Worm (Caenorhabditis elegans) whole organism, late embryonic: Measurements from ENCODE around the gene nlp-22.

Experiments used
- C08G9.2 ChIP-seq: sonication (generic microtip); optimal IDR thresholded peaks from 2 replicates; lab custom pipeline; 2016; ENCODE audit warnings: mild to moderate bottlenecking, missing genetic modification characterization, moderate library complexity, missing compliant biosample characterization
- K02D7.2 ChIP-seq: sonication (generic microtip); optimal IDR thresholded peaks from 2 replicates; lab custom pipeline; 2017; ENCODE audit warnings: mild to moderate bottlenecking, missing genetic modification characterization, missing compliant biosample characterization
- K09A11.1 ChIP-seq: sonication (generic microtip); optimal IDR thresholded peaks from 2 replicates; lab custom pipeline; 2017; ENCODE audit warnings: antibody characterized with exemption, mild to moderate bottlenecking, missing genetic modification characterization, missing compliant biosample characterization; ENCODE audit not compliant: insufficient read depth
- ahr-1 ChIP-seq: sonication (generic microtip); optimal IDR thresholded peaks from 2 replicates; lab custom pipeline; 2016; ENCODE audit warnings: missing genetic modification characterization, missing compliant biosample characterization
- ama-1 ChIP-seq: fragments of 150-350 bp; optimal IDR thresholded peaks from 2 replicates; lab custom pipeline; 2014
- ceh-22 ChIP-seq: sonication (generic microtip); optimal IDR thresholded peaks from 2 replicates; lab custom pipeline; 2017; ENCODE audit warnings: missing biosample characterization, missing genetic modification characterization
- ceh-31 ChIP-seq: sonication (generic microtip); optimal IDR thresholded peaks from 2 replicates; lab custom pipeline; 2016; ENCODE audit warnings: missing genetic modification characterization, missing compliant biosample characterization
- ceh-34 ChIP-seq: sonication (generic microtip); optimal IDR thresholded peaks from 2 replicates; lab custom pipeline; 2016; ENCODE audit warnings: mild to moderate bottlenecking, missing genetic modification characterization, missing compliant biosample characterization
- ceh-45 ChIP-seq: fragments of 200-800 bp; sonication (Bioruptor generic); IDR thresholded peaks from 2 replicates; pipeline ENCODE4 v1.3.6; 2022; ENCODE audit warnings: missing genetic modification reagents, missing genetic modification characterization, missing compliant biosample characterization
- ceh-6 ChIP-seq: fragments of 200-800 bp; sonication (Bioruptor generic); optimal IDR thresholded peaks from 2 replicates; lab custom pipeline; 2018; ENCODE audit warnings: mild to moderate bottlenecking, missing genetic modification characterization, missing compliant biosample characterization
- che-1 ChIP-seq: sonication (generic microtip); optimal IDR thresholded peaks from 2 replicates; lab custom pipeline; 2016; ENCODE audit warnings: mild to moderate bottlenecking, missing genetic modification characterization, missing compliant biosample characterization
- dmd-4 ChIP-seq: sonication (generic microtip); optimal IDR thresholded peaks from 2 replicates; lab custom pipeline; 2016; ENCODE audit warnings: borderline replicate concordance, missing genetic modification characterization, missing compliant biosample characterization
- dve-1 ChIP-seq: sonication (generic microtip); optimal IDR thresholded peaks from 2 replicates; lab custom pipeline; 2017; ENCODE audit warnings: antibody characterized with exemption, mild to moderate bottlenecking, missing genetic modification characterization, missing compliant biosample characterization
- elt-2 ChIP-seq: sonication (generic microtip); optimal IDR thresholded peaks from 2 replicates; lab custom pipeline; 2016; ENCODE audit warnings: missing genetic modification reagents, missing genetic modification characterization, missing compliant biosample characterization
- ets-4 ChIP-seq: sonication (generic microtip); optimal IDR thresholded peaks from 2 replicates; lab custom pipeline; 2016; ENCODE audit warnings: missing genetic modification characterization, missing compliant biosample characterization
- eyg-1 ChIP-seq: sonication (generic microtip); optimal IDR thresholded peaks from 2 replicates; lab custom pipeline; 2016; ENCODE audit warnings: missing genotype, missing genetic modification characterization, missing compliant biosample characterization
- fax-1 ChIP-seq: sonication (generic microtip); optimal IDR thresholded peaks from 2 replicates; lab custom pipeline; 2016; ENCODE audit warnings: missing genotype, missing genetic modification characterization, missing compliant biosample characterization
- fkh-6 ChIP-seq: sonication (generic microtip); optimal IDR thresholded peaks from 2 replicates; lab custom pipeline; 2016; ENCODE audit warnings: missing genetic modification characterization, missing compliant biosample characterization
- gmeb-2 ChIP-seq: sonication (generic microtip); optimal IDR thresholded peaks from 2 replicates; lab custom pipeline; 2016; ENCODE audit warnings: missing genetic modification characterization, inconsistent platforms, missing compliant biosample characterization
- hlh-13 ChIP-seq: fragments of 200-800 bp; sonication (Bioruptor generic); optimal IDR thresholded peaks from 2 replicates; lab custom pipeline; 2018; ENCODE audit warnings: mild to moderate bottlenecking, missing genetic modification characterization, missing compliant biosample characterization
- hlh-30 ChIP-seq: sonication (generic microtip); optimal IDR thresholded peaks from 2 replicates; lab custom pipeline; 2017; ENCODE audit warnings: antibody characterized with exemption, missing genetic modification characterization, missing compliant biosample characterization; ENCODE audit not compliant: insufficient read depth
- hlh-6 ChIP-seq: sonication (generic microtip); optimal IDR thresholded peaks from 2 replicates; lab custom pipeline; 2016; ENCODE audit warnings: missing genotype, missing genetic modification characterization, missing compliant biosample characterization
- hlh-8 ChIP-seq: sonication (generic microtip); optimal IDR thresholded peaks from 2 replicates; lab custom pipeline; 2016; ENCODE audit warnings: missing genotype, missing genetic modification characterization, missing compliant biosample characterization
- lim-6 ChIP-seq: sonication (generic microtip); optimal IDR thresholded peaks from 2 replicates; lab custom pipeline; 2016; ENCODE audit warnings: missing genetic modification characterization, missing compliant biosample characterization
- lin-11 ChIP-seq: fragments of 200-800 bp; sonication (Bioruptor generic); optimal IDR thresholded peaks from 2 replicates; lab custom pipeline; 2018; ENCODE audit warnings: mild to moderate bottlenecking, missing genetic modification characterization, missing compliant biosample characterization
- mec-3 ChIP-seq: sonication (generic microtip); optimal IDR thresholded peaks from 2 replicates; lab custom pipeline; 2016; ENCODE audit warnings: borderline replicate concordance, missing genetic modification characterization, missing compliant biosample characterization
- nhr-232 ChIP-seq: sonication (generic microtip); optimal IDR thresholded peaks from 2 replicates; lab custom pipeline; 2016; ENCODE audit warnings: missing genetic modification characterization, missing compliant biosample characterization
- odd-2 ChIP-seq: sonication (generic microtip); optimal IDR thresholded peaks from 2 replicates; lab custom pipeline; 2017; ENCODE audit warnings: antibody characterized with exemption, mild to moderate bottlenecking, missing genetic modification characterization, missing compliant biosample characterization
- pag-3 ChIP-seq: sonication (generic microtip); optimal IDR thresholded peaks from 2 replicates; lab custom pipeline; 2016; ENCODE audit warnings: missing compliant biosample characterization, missing genetic modification characterization, borderline replicate concordance
- pat-9 ChIP-seq: fragments of 200-800 bp; sonication (Bioruptor generic); optimal IDR thresholded peaks from 2 replicates; lab custom pipeline; 2018; ENCODE audit warnings: mild to moderate bottlenecking, missing genetic modification characterization, moderate library complexity, missing compliant biosample characterization
- pax-1 ChIP-seq: fragments of 150-350 bp; optimal IDR thresholded peaks from 2 replicates; lab custom pipeline; 2014; ENCODE audit warnings: missing biosample characterization, missing genetic modification characterization
- pros-1 ChIP-seq: fragments of 150-350 bp; optimal IDR thresholded peaks from 2 replicates; lab custom pipeline; 2014; ENCODE audit warnings: missing biosample characterization, missing genetic modification reagents, missing genetic modification characterization
- ref-2 ChIP-seq: sonication (generic microtip); optimal IDR thresholded peaks from 2 replicates; lab custom pipeline; 2016; ENCODE audit warnings: missing genetic modification characterization, missing compliant biosample characterization
- rnt-1 ChIP-seq: sonication (generic microtip); optimal IDR thresholded peaks from 2 replicates; lab custom pipeline; 2016; ENCODE audit warnings: missing genetic modification characterization, missing compliant biosample characterization
- sox-4 ChIP-seq: sonication (generic microtip); optimal IDR thresholded peaks from 2 replicates; lab custom pipeline; 2017; ENCODE audit warnings: mild to moderate bottlenecking, missing genetic modification characterization, inconsistent platforms, missing compliant biosample characterization
- syd-9 ChIP-seq: sonication (generic microtip); optimal IDR thresholded peaks from 2 replicates; lab custom pipeline; 2016; ENCODE audit warnings: mild to moderate bottlenecking, missing genetic modification characterization, moderate library complexity, missing compliant biosample characterization
- unc-3 ChIP-seq, 2 experiments: fragments of 200-800 bp in 1 of 2; sonication (Bioruptor generic) in 1 of 2; sonication (generic microtip) in 1 of 2; conservative IDR thresholded peaks in 1 of 2; optimal IDR thresholded peaks in 1 of 2; 2 replicates each; pipeline versions ENCODE4 v1.3.6 to Lab custom; 2016 to 2022; ENCODE audit warnings: missing compliant biosample characterization in 2 of 2, missing genetic modification characterization in 2 of 2, missing genetic modification reagents in 1 of 2
- unc-55 ChIP-seq: sonication (generic microtip); optimal IDR thresholded peaks from 2 replicates; lab custom pipeline; 2017; ENCODE audit warnings: missing biosample characterization, missing genetic modification reagents, missing genetic modification characterization
- unc-86 ChIP-seq: sonication (generic microtip); optimal IDR thresholded peaks from 2 replicates; lab custom pipeline; 2016; ENCODE audit warnings: missing genetic modification characterization, missing compliant biosample characterization
- zip-5 ChIP-seq: sonication (generic microtip); optimal IDR thresholded peaks from 2 replicates; lab custom pipeline; 2016; ENCODE audit warnings: missing genetic modification characterization, missing compliant biosample characterization
- ztf-16 ChIP-seq: sonication (generic microtip); optimal IDR thresholded peaks from 2 replicates; lab custom pipeline; 2017; ENCODE audit warnings: missing genetic modification characterization, missing compliant biosample characterization

Gene nlp-22

DNA sequence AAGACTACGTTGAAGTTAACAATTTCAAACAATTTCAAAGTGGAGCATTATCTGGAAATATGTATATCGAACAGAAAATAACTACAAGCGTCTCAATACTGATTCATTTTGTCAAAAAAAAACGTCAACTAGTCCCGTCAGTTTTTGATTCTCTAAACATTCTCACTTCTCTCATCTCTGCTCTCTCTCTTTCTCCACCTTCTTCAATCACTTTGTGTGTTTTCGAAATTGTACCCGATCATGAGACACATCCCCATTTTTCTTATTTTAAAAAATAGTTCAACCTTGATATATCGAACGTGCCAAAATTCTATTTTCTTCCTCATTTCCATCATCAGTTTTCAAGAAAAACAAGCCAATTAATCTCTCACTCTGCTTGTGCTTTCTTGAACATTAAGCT lies 38.9 kb upstream of the nlp-22 start:
- no peak for TF ChIP-seq mec-3 (tag; lab: Kevin White, UChicago)
- no peak for TF ChIP-seq gmeb-2 (tag; lab: Kevin White, UChicago)
- TF ChIP-seq pat-9 (tag; lab: Kevin White, UChicago): no peak
- TF ChIP-seq unc-86 (tag; lab: Kevin White, UChicago): no peak
- no peak for TF ChIP-seq ref-2
- TF ChIP-seq ama-1 (lab: Kevin White, UChicago): no peak
- no peak for TF ChIP-seq ceh-6 (GFP tag; lab: Kevin White, UChicago)
- no peak for TF ChIP-seq K02D7.2 (tag; lab: Kevin White, UChicago)
- TF ChIP-seq pros-1: no peak
- no peak for TF ChIP-seq fax-1 (tag; lab: Kevin White, UChicago)
- TF ChIP-seq unc-55 (GFP tag; lab: Kevin White, UChicago): no peak
- no peak for TF ChIP-seq fkh-6 (tag; lab: Kevin White, UChicago)
- no peak for TF ChIP-seq dve-1 (tag; lab: Kevin White, UChicago)
- TF ChIP-seq C08G9.2 (tag; lab: Kevin White, UChicago): no peak
- TF ChIP-seq zip-5 (tag; lab: Kevin White, UChicago): no peak
- TF ChIP-seq hlh-6 (tag; lab: Kevin White, UChicago): no peak
- TF ChIP-seq ets-4 (tag; lab: Kevin White, UChicago): no peak
- no peak for TF ChIP-seq ahr-1 (tag; lab: Kevin White, UChicago)

DNA sequence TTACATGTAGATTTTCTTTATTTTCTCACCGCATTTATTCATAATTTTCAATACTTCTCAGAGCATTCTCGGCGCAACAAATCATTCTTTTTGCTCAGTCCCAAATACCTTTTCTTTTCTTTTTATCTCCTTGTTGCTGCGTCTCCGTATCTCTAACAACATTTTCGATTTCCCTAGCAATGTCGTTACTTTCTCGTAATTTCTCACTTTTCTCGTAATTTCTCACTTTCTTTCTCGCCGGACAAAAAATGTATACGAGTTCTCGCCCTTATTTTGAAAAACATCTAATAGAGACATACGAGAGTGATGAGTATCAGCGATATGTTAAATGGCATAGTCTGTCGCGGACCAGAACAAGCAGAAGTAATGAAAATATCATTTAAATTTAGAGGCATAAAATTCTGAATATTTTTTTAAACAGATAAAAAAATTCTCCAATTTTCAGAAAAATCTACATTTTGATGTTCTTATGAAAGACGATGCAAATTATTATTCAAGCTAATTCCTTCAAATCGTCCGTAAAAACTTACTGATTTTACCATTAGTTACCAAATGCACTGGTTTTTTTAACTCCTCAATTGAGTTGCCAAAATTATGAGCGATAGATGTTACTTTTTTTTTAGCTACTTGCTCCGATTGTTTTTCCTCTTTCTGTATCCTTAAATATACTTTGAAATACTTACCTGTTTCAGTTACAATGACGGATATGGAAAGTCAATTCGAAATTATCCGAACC lies 33.6 kb upstream of the nlp-22 start, which contains the start of gene F47G3.3:
Gene F47G3.3, plus strand, starts transcription at position 686 of the 736 bp plus-strand sequence.
- TF ChIP-seq zip-5 (tag; lab: Kevin White, UChicago) (no peak), pat-9 (tag; lab: Kevin White, UChicago) (no peak), rnt-1 (no peak)

DNA sequence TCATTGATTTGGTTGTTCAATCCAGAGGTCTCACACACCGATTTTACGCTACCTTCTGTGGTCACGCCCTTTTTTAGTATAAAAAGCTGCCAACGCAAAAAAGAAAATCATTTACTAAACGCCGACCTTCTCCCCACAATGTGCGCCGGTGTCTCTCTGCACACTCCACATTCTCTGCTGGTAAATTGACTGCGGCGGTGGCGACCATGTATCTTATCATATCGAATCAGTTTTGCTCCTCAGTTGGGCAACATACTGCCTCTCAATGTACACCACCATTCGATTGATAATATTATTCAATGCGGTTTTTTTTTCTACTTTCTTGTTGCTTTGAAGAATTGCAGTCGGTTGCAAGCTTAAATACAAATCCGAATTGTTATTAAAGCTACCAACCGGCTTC lies 30.2 kb upstream of the nlp-22 start:
- peak; percentile 63 for TF ChIP-seq elt-2 (tag; lab: Kevin White, UChicago)
- TF ChIP-seq ceh-34 (tag; lab: Kevin White, UChicago): no peak
- TF ChIP-seq, all 69 proteins: peak for 1

DNA sequence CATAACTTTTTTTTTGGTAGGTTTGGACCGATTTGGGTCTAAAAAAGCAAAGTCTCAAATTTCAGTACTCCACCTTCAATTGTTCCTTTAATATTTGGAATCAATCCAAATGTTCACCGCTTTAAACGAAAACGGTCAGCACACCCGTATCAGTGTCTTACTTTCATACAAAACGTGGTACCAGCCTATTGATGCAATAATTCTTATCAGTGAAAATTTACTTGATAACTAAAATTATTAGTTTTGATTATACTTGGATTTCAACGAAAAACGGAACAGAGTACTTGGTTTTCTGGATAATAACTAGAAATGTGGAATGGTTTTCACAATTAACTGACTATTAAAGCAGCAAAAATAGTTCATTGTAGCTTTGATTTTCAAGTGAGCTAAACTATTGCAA lies 28.8 kb upstream of the nlp-22 start:
- no peak for TF ChIP-seq syd-9 (tag; lab: Kevin White, UChicago)
- no peak for TF ChIP-seq pat-9 (tag; lab: Kevin White, UChicago)
- TF ChIP-seq lin-11 (tag; lab: Kevin White, UChicago): no peak
- peak; percentile 73 for TF ChIP-seq elt-2 (tag; lab: Kevin White, UChicago)
- TF ChIP-seq che-1 (tag; lab: Kevin White, UChicago): no peak
- no peak for TF ChIP-seq dmd-4 (tag; lab: Kevin White, UChicago)
- TF ChIP-seq ceh-31 (tag; lab: Kevin White, UChicago): no peak

DNA sequence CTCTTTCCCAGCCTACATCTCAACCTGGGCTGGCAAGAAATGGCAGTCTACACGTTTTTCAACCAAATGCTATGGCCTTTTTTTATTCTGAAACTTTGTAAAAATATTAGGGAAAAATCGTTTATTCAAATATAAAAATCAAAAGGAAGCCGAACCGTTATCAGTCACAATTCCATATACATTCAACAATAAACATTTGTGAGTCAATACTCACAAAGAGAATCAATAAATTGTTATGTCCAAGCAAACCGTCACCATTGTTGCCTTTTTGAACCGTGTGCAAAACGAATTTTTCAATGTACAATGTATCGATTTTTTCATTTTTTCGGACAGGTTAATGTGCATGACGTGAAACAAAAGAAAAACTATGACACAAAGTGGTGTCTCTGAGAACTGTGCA lies 27.2 kb upstream of the nlp-22 start:
- no peak for TF ChIP-seq sox-4
- no peak for TF ChIP-seq hlh-30 (tag; lab: Kevin White, UChicago)
- TF ChIP-seq odd-2 (tag; lab: Kevin White, UChicago): no peak
- TF ChIP-seq fkh-6 (tag; lab: Kevin White, UChicago): no peak
- no peak for TF ChIP-seq eyg-1
- TF ChIP-seq lim-6 (tag; lab: Kevin White, UChicago): no peak
- TF ChIP-seq dmd-4 (tag; lab: Kevin White, UChicago): no peak
- no peak for TF ChIP-seq hlh-13
- TF ChIP-seq ztf-16: no peak
- no peak for TF ChIP-seq nhr-232
- no peak for TF ChIP-seq ceh-22
- TF ChIP-seq gmeb-2 (tag; lab: Kevin White, UChicago): no peak
- TF ChIP-seq pag-3 (tag; lab: Kevin White, UChicago): no peak
- TF ChIP-seq ceh-45 (GFP tag; lab: Robert Waterston, UW): no peak
- no peak for TF ChIP-seq pax-1 (tag; lab: Kevin White, UChicago)
- no peak for TF ChIP-seq hlh-8
- no peak for TF ChIP-seq unc-3 (GFP tag; conservative IDR thresholded peaks at IDR 0.05; lab: Robert Waterston, UW)
- TF ChIP-seq unc-3 (tag; optimal IDR thresholded peaks at IDR 0.05; lab: Kevin White, UChicago): no peak
- TF ChIP-seq unc-55 (GFP tag; lab: Kevin White, UChicago): no peak
- no peak for TF ChIP-seq K09A11.1 (tag; lab: Kevin White, UChicago)
